Worm (Caenorhabditis elegans): ENCODE measurements around the gene D1005.6.

The D1005.6 gene

ce11 chrX:1503698-1504501, 39.3 kb upstream of the D1005.6 start:
- TF ChIP-seq unc-42 (tag; optimal IDR thresholded peaks at IDR 0.05) = no peak
- TF ChIP-seq eyg-1 (tag; optimal IDR thresholded peaks at IDR 0.05) = no peak
- TF ChIP-seq C08G9.2 (tag; optimal IDR thresholded peaks at IDR 0.05) = no peak
- no peak for TF ChIP-seq tbx-7 (tag; optimal IDR thresholded peaks at IDR 0.05)
- no peak for TF ChIP-seq gmeb-2 (tag; optimal IDR thresholded peaks at IDR 0.05)
- TF ChIP-seq ceh-45 (GFP tag; IDR thresholded peaks at IDR 0.05) = no peak
- no peak for TF ChIP-seq dmd-4 (tag; optimal IDR thresholded peaks at IDR 0.05; ENCODE audit: borderline replicate concordance)

- TF ChIP-seq pha-2 (tag; optimal IDR thresholded peaks at IDR 0.05) (no peak), che-1 (tag; optimal IDR thresholded peaks at IDR 0.05) (no peak), odd-2 (tag; optimal IDR thresholded peaks at IDR 0.05) (no peak), lim-6 (tag; optimal IDR thresholded peaks at IDR 0.05) (no peak), Y22D7AL.16 (tag; optimal IDR thresholded peaks at IDR 0.05) (no peak), C38D4.7 (GFP tag; optimal IDR thresholded peaks at IDR 0.05) (no peak), elt-4 (tag; optimal IDR thresholded peaks at IDR 0.05) (no peak)
These were observed 38.3 kb upstream of the D1005.6 start for ce11 chrX:1502914-1503313.

ce11 chrX:1502490-1502889, 37.9 kb upstream of the D1005.6 start, which contains the start of gene F09E10.1:
TSS of gene F09E10.1 (plus strand) at chrX:1502790.
- TF ChIP-seq unc-3 (GFP tag; conservative IDR thresholded peaks at IDR 0.05) = no peak
- no peak for TF ChIP-seq unc-3 (tag; optimal IDR thresholded peaks at IDR 0.05)
- TF ChIP-seq ama-1 (optimal IDR thresholded peaks at IDR 0.05) = no peak
- no peak for TF ChIP-seq ceh-45 (GFP tag; IDR thresholded peaks at IDR 0.05)
- TF ChIP-seq ceh-2 (tag; optimal IDR thresholded peaks at IDR 0.05) = no peak
- TF ChIP-seq madf-2 (tag; optimal IDR thresholded peaks at IDR 0.05) = no peak
- no peak for TF ChIP-seq fkh-10 (GFP tag; optimal IDR thresholded peaks at IDR 0.05)
- TF ChIP-seq T23F11.4 (GFP tag; optimal IDR thresholded peaks at IDR 0.05) = no peak

ce11 chrX:1501752-1502151, 37.2 kb upstream of the D1005.6 start, which contains the start of gene F09E10.7:
TSS of gene F09E10.7 (minus strand) at chrX:1501852.
- no peak for TF ChIP-seq mec-3 (tag; optimal IDR thresholded peaks at IDR 0.05; ENCODE audit: borderline replicate concordance)
- no peak for TF ChIP-seq ceh-6 (GFP tag; optimal IDR thresholded peaks at IDR 0.05)
- TF ChIP-seq ceh-22 (tag; optimal IDR thresholded peaks at IDR 0.05) = no peak
- no peak for TF ChIP-seq ceh-30 (tag; optimal IDR thresholded peaks at IDR 0.05)
- TF ChIP-seq elt-2 (tag; optimal IDR thresholded peaks at IDR 0.05) = no peak
- TF ChIP-seq syd-9 (tag; optimal IDR thresholded peaks at IDR 0.05) = no peak
- no peak for TF ChIP-seq lim-6 (tag; optimal IDR thresholded peaks at IDR 0.05)
- no peak for TF ChIP-seq odd-2 (tag; optimal IDR thresholded peaks at IDR 0.05)
- no peak for TF ChIP-seq ztf-16 (tag; optimal IDR thresholded peaks at IDR 0.05)
- TF ChIP-seq ceh-34 (tag; optimal IDR thresholded peaks at IDR 0.05) = no peak
- TF ChIP-seq lin-11 (tag; optimal IDR thresholded peaks at IDR 0.05) = no peak
- TF ChIP-seq pag-3 (tag; optimal IDR thresholded peaks at IDR 0.05; ENCODE audit: borderline replicate concordance) = no peak
- TF ChIP-seq C08G9.2 (tag; optimal IDR thresholded peaks at IDR 0.05) = no peak
- no peak for TF ChIP-seq fkh-6 (tag; optimal IDR thresholded peaks at IDR 0.05)
- no peak for TF ChIP-seq hlh-30 (tag; optimal IDR thresholded peaks at IDR 0.05; ENCODE audit: insufficient read depth)
- no peak for TF ChIP-seq pha-2 (tag; optimal IDR thresholded peaks at IDR 0.05)
- TF ChIP-seq ceh-2 (tag; optimal IDR thresholded peaks at IDR 0.05) = no peak
- TF ChIP-seq elt-4 (tag; optimal IDR thresholded peaks at IDR 0.05) = no peak

ce11 chrX:1499499-1499898, 34.9 kb upstream of the D1005.6 start:
- TF ChIP-seq fax-1 (tag; optimal IDR thresholded peaks at IDR 0.05) = no peak
- no peak for TF ChIP-seq pqm-1 (tag; optimal IDR thresholded peaks at IDR 0.05)
- TF ChIP-seq mec-3 (tag; optimal IDR thresholded peaks at IDR 0.05; ENCODE audit: borderline replicate concordance) = no peak
- TF ChIP-seq eyg-1 (tag; optimal IDR thresholded peaks at IDR 0.05) = no peak
- TF ChIP-seq dve-1 (tag; optimal IDR thresholded peaks at IDR 0.05) = no peak
- TF ChIP-seq nhr-232 (tag; optimal IDR thresholded peaks at IDR 0.05) = no peak
- no peak for TF ChIP-seq unc-3 (GFP tag; conservative IDR thresholded peaks at IDR 0.05)
- TF ChIP-seq unc-3 (tag; optimal IDR thresholded peaks at IDR 0.05) = no peak
- TF ChIP-seq ama-1 (optimal IDR thresholded peaks at IDR 0.05) = no peak
- TF ChIP-seq tbx-2 (tag; optimal IDR thresholded peaks at IDR 0.05) = no peak
- no peak for TF ChIP-seq pat-9 (tag; optimal IDR thresholded peaks at IDR 0.05)

Data from whole organism, late embryonic.